Worm (Caenorhabditis elegans) whole organism, mixed stage, embryonic: ENCODE measurements around the gene F19C7.2.

Experiments used
- M03D4.4 ChIP-seq: sonication (generic microtip); optimal IDR thresholded peaks from 2 replicates; lab custom pipeline; 2017; ENCODE audit warnings: mild to moderate bottlenecking, missing genetic modification characterization, missing compliant biosample characterization
- bed-3 ChIP-seq: fragments of 200-800 bp; sonication (Bioruptor generic); optimal IDR thresholded peaks from 3 replicates; lab custom pipeline; 2018; ENCODE audit warnings: mild to moderate bottlenecking, missing genetic modification characterization, moderate library complexity, missing compliant biosample characterization
- blmp-1 ChIP-seq: fragments of 150-350 bp; optimal IDR thresholded peaks from 2 replicates; lab custom pipeline; 2014; ENCODE audit warnings: missing biosample characterization, missing genetic modification characterization
- ceh-39 ChIP-seq: fragments of 150-350 bp; optimal IDR thresholded peaks from 2 replicates; lab custom pipeline; 2014; ENCODE audit warnings: missing biosample characterization, missing genetic modification characterization
- ceh-43 ChIP-seq: fragments of 200-800 bp; sonication (Bioruptor generic); optimal IDR thresholded peaks from 2 replicates; lab custom pipeline; 2018; ENCODE audit warnings: mild to moderate bottlenecking, missing genetic modification characterization, moderate library complexity, missing compliant biosample characterization
- ceh-83 ChIP-seq: fragments of 200-800 bp; sonication (Bioruptor generic); optimal IDR thresholded peaks from 2 replicates; lab custom pipeline; 2018; ENCODE audit warnings: mild to moderate bottlenecking, missing genetic modification characterization, missing compliant biosample characterization
- ces-1 ChIP-seq: fragments of 150-350 bp; optimal IDR thresholded peaks from 2 replicates; lab custom pipeline; 2014; ENCODE audit warnings: missing biosample characterization, missing genetic modification reagents, missing genetic modification characterization
- cnd-1 ChIP-seq: fragments of 200-800 bp; sonication (Bioruptor generic); optimal IDR thresholded peaks from 2 replicates; lab custom pipeline; 2018; ENCODE audit warnings: mild to moderate bottlenecking, missing genetic modification characterization, missing compliant biosample characterization
- drap-1 ChIP-seq: fragments of 200-800 bp; sonication (Bioruptor generic); optimal IDR thresholded peaks from 3 replicates; lab custom pipeline; 2018; ENCODE audit warnings: mild to moderate bottlenecking, missing genetic modification characterization, missing compliant biosample characterization
- elt-3 ChIP-seq: fragments of 150-350 bp; optimal IDR thresholded peaks from 2 replicates; lab custom pipeline; 2014; ENCODE audit warnings: missing biosample characterization, missing genetic modification characterization
- flh-1 ChIP-seq: fragments of 200-800 bp; sonication (Bioruptor generic); optimal IDR thresholded peaks from 2 replicates; lab custom pipeline; 2018; ENCODE audit warnings: mild to moderate bottlenecking, missing genetic modification characterization, moderate library complexity, missing compliant biosample characterization
- ham-2 ChIP-seq: fragments of 200-800 bp; sonication (Bioruptor generic); optimal IDR thresholded peaks from 2 replicates; lab custom pipeline; 2018; ENCODE audit warnings: mild to moderate bottlenecking, missing genetic modification characterization, missing compliant biosample characterization
- hlh-1 ChIP-seq: fragments of 150-350 bp; optimal IDR thresholded peaks from 2 replicates; lab custom pipeline; 2014; ENCODE audit warnings: missing biosample characterization, missing genetic modification reagents, missing genetic modification characterization
- lin-13 ChIP-seq: fragments of 150-350 bp; optimal IDR thresholded peaks from 2 replicates; lab custom pipeline; 2014; ENCODE audit warnings: missing biosample characterization, missing genetic modification characterization
- mab-5 ChIP-seq: fragments of 150-350 bp; optimal IDR thresholded peaks from 2 replicates; lab custom pipeline; 2014; ENCODE audit warnings: missing biosample characterization, missing genetic modification characterization
- mep-1 ChIP-seq: fragments of 150-350 bp; optimal IDR thresholded peaks from 2 replicates; lab custom pipeline; 2017; ENCODE audit warnings: missing biosample characterization, missing genetic modification reagents, missing genetic modification characterization, inconsistent platforms
- mls-2 ChIP-seq: sonication (generic microtip); optimal IDR thresholded peaks from 2 replicates; lab custom pipeline; 2016; ENCODE audit warnings: mild to moderate bottlenecking, missing genetic modification characterization, moderate library complexity, missing compliant biosample characterization
- nhr-12 ChIP-seq: fragments of 150-350 bp; optimal IDR thresholded peaks from 2 replicates; lab custom pipeline; 2014; ENCODE audit warnings: missing biosample characterization, missing genetic modification characterization
- nhr-2 ChIP-seq: fragments of 150-350 bp; optimal IDR thresholded peaks from 2 replicates; lab custom pipeline; 2014; ENCODE audit warnings: missing biosample characterization, missing genetic modification characterization
- nhr-28 ChIP-seq: fragments of 150-350 bp; optimal IDR thresholded peaks from 2 replicates; lab custom pipeline; 2014; ENCODE audit warnings: missing biosample characterization, missing genetic modification characterization
- nhr-76 ChIP-seq: sonication (generic microtip); optimal IDR thresholded peaks from 2 replicates; lab custom pipeline; 2017; ENCODE audit warnings: missing biosample characterization, missing genetic modification characterization
- pha-4 ChIP-seq: fragments of 150-350 bp; optimal IDR thresholded peaks from 2 replicates; lab custom pipeline; 2018; ENCODE audit warnings: missing biosample characterization, missing genetic modification reagents, missing genetic modification characterization
- sem-2 ChIP-seq: fragments of 200-800 bp; sonication (Bioruptor generic); optimal IDR thresholded peaks from 2 replicates; lab custom pipeline; 2018; ENCODE audit warnings: mild to moderate bottlenecking, missing genetic modification characterization, missing compliant biosample characterization
- sptf-1 ChIP-seq: sonication (generic microtip); optimal IDR thresholded peaks from 2 replicates; lab custom pipeline; 2017; ENCODE audit warnings: mild to moderate bottlenecking, missing genetic modification characterization, moderate library complexity, missing compliant biosample characterization
- tbx-8 ChIP-seq: fragments of 200-800 bp; sonication (Bioruptor generic); optimal IDR thresholded peaks from 2 replicates; lab custom pipeline; 2018; ENCODE audit warnings: mild to moderate bottlenecking, missing genetic modification characterization, moderate library complexity, missing compliant biosample characterization
- unc-120 ChIP-seq: sonication (generic microtip); optimal IDR thresholded peaks from 2 replicates; lab custom pipeline; 2017; ENCODE audit warnings: missing genetic modification characterization, missing compliant biosample characterization; ENCODE audit not compliant: poor library complexity, severe bottlenecking
- unc-39 ChIP-seq: fragments of 150-350 bp; optimal IDR thresholded peaks from 2 replicates; lab custom pipeline; 2014; ENCODE audit warnings: missing biosample characterization, missing genetic modification characterization
- unc-62 ChIP-seq: fragments of 150-350 bp; optimal IDR thresholded peaks from 2 replicates; lab custom pipeline; 2014; ENCODE audit warnings: missing biosample characterization, missing genetic modification reagents, missing genetic modification characterization
- zip-8 ChIP-seq: fragments of 150-350 bp; optimal IDR thresholded peaks from 2 replicates; lab custom pipeline; 2014; ENCODE audit warnings: missing biosample characterization, missing genetic modification characterization

Gene F19C7.2

DNA sequence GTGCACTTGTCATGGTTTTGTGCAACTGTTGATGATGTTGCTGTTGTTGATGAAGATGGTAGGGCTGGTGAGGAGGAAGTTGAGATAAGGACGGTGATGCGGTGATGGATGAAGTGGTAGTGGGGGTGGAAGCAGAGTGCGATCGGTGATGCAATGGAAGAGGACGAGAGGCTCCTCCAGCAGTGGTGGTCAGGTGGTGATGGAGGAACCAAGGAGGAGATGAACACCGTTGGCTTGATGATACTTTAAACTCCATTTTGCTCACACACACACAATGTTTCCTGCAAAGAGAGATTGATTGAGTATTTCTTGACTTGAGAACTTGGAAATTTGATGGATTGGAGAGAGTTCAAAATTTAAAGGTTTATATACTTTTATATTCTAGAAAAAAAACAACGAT lies 38.1 kb downstream of the F19C7.2 start, which contains the start of gene F19C7.8:
Gene F19C7.8, minus strand, starts transcription at position 256 of the 400 bp plus-strand sequence.
- TF ChIP-seq cnd-1 (tag; lab: Kevin White, UChicago) (no peak), sem-2 (GFP tag; lab: Kevin White, UChicago) (no peak), ceh-83 (GFP tag; lab: Kevin White, UChicago) (no peak), drap-1 (no peak), unc-120 (tag; lab: Kevin White, UChicago) (peak; percentile 22), hlh-1 (tag; lab: Kevin White, UChicago) (peak; percentile 73), zip-8 (tag; lab: Kevin White, UChicago) (no peak), mab-5 (no peak), nhr-12 (tag; lab: Kevin White, UChicago) (no peak), pha-4 (no peak)

DNA sequence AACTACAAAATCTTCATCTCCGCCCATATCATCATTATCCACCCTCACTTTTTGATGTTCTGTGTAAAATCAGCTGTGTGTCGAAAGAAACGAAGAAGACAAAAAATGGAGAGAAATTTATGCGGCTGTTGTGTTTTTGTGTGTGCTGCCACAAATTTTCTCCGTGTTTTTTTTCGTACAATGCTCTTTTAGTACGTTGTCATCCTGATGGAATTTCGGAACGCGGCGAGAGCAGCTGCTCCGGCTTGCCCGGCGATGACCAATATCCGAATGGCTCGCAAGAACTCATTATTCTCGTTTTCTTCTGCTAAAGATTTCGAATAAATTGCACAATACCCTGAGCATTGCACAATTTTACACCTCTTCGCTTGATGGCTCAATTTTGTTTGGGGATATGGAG lies 39.6 kb downstream of the F19C7.2 start:
- TF ChIP-seq hlh-1 (tag; lab: Kevin White, UChicago) (peak; percentile 62), unc-62 (GFP tag; lab: Kevin White, UChicago) (peak; percentile 18), unc-120 (tag; lab: Kevin White, UChicago) (peak; percentile 74), M03D4.4 (no peak)

DNA sequence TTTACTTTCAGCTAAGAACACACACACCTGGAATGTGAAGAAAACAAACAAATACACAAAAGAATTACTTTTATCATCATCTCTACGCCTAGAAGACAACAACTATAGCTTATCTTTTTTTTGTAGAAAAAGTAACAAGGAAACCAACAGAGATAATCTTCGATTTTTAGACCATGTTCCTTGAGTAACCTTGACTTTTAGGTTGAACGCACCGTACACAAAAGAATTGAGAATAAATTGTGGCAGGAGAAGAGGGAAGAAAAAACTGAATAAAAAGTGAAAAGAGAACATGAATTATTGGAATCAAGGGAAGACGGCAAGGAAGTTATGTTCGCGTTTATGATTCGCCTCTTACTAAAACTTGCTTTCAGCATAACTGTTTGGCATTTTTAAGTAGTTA lies 41.2 kb downstream of the F19C7.2 start:
- TF ChIP-seq ces-1 (GFP tag; lab: Kevin White, UChicago) (no peak), ceh-39 (tag; lab: Kevin White, UChicago) (no peak), M03D4.4 (no peak)
- TF ChIP-seq, all 35 proteins: peak for 0

DNA sequence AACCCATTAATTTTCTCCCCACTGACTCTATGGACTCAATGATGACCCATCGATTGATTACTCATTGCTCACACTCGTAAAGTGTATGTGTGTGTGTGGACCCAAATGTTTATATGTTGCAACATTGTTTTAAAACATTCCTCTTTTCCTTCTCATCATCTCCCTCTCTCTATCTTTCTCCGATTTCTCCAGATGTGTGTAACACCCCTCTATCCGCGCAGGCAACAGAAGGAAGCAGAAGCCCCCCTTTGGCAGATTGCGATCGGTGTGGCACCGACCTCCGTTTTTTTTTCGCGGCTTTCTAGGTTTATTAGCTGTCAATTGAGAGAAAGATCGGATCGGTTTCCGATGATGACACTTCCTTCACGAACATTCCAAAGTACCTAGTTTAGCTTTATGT lies 43.8 kb downstream of the F19C7.2 start:
- peak; percentile 67 for TF ChIP-seq unc-120 (tag; lab: Kevin White, UChicago)
- TF ChIP-seq ceh-43 (GFP tag; lab: Kevin White, UChicago) = no peak
- TF ChIP-seq ham-2 (GFP tag; lab: Kevin White, UChicago) = peak; percentile 47
- TF ChIP-seq nhr-2 (tag; lab: Kevin White, UChicago) = no peak

DNA sequence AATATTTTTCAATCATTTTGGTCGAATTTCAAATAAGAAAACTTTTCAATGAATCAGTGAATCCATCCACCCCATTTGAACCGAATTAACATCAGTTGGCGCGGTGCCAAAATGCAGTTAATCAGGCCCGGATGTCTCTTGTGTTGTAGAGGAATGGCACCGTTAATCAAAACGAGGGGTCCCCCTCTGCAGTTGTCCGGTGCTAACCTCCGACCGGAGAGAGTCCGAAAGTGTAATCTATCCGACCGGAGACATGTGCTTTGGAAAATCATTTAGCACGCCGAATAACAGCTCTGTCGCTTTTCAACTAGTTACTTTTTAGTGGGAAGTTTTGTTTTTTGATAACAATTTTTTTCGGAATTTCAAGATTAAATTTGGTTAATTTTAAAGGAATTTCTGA lies 45.5 kb downstream of the F19C7.2 start:
- TF ChIP-seq hlh-1 (tag; lab: Kevin White, UChicago) (peak; percentile 52), unc-62 (GFP tag; lab: Kevin White, UChicago) (no peak)

DNA sequence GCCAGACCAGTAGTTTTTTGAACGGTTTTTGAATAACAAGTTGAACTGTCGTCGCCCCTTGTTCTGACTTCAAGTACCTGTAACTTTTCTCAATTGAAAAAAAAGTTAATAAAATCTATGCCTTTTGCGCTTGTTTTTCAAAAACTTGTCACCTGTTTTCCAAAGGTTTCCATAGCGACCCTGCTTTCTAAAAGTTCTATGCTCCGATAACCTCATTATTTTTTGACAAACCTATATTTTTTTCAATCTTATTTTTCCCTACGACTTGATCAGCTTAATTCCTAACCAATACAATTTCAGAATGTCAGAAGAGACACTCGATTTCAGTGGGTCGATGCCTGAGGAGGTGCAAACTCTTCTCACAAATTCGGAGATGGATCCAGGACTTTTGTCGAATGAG lies 47.6 kb downstream of the F19C7.2 start, which contains the start of gene F29B9.8:
Gene F29B9.8, plus strand, starts transcription at position 301 of the 400 bp plus-strand sequence.
- no peak for TF ChIP-seq drap-1
- TF ChIP-seq lin-13 = no peak
- TF ChIP-seq zip-8 (tag; lab: Kevin White, UChicago) = no peak
- TF ChIP-seq nhr-28 (tag; lab: Kevin White, UChicago) = no peak
- TF ChIP-seq blmp-1 (tag; lab: Kevin White, UChicago) = no peak
- no peak for TF ChIP-seq sptf-1 (tag; lab: Kevin White, UChicago)
- no peak for TF ChIP-seq unc-39 (tag; lab: Kevin White, UChicago)
- TF ChIP-seq tbx-8 (GFP tag; lab: Kevin White, UChicago) = no peak
- no peak for TF ChIP-seq nhr-76 (tag; lab: Kevin White, UChicago)
- no peak for TF ChIP-seq mep-1 (tag; lab: Kevin White, UChicago)
- no peak for TF ChIP-seq flh-1 (GFP tag; lab: Kevin White, UChicago)
- TF ChIP-seq bed-3 (GFP tag; lab: Kevin White, UChicago) = no peak
- no peak for TF ChIP-seq mls-2 (tag; lab: Kevin White, UChicago)
- no peak for TF ChIP-seq pha-4
- no peak for TF ChIP-seq nhr-2 (tag; lab: Kevin White, UChicago)
- no peak for TF ChIP-seq elt-3 (tag; lab: Kevin White, UChicago)
- no peak for TF ChIP-seq cnd-1 (tag; lab: Kevin White, UChicago)
- no peak for TF ChIP-seq ham-2 (GFP tag; lab: Kevin White, UChicago)
- TF ChIP-seq, all 35 proteins: peak for 0
